Fruit fly (Drosophila melanogaster) whole organism, wandering third instar larva: Measurements from ENCODE around the gene Yif1.

Experiments
- Abd-B ChIP-seq: fragments of >200 bp; optimal IDR thresholded peaks from 2 replicates; lab custom pipeline; 2017; ENCODE audit warnings: missing biosample characterization, missing genetic modification characterization
- CG32264 ChIP-seq: fragments of 200-800 bp; sonication (Bioruptor generic); optimal IDR thresholded peaks from 2 replicates; lab custom pipeline; 2016; ENCODE audit warnings: missing biosample characterization, missing genetic modification characterization
- CG9705 ChIP-seq: fragments of 200-800 bp; sonication (Bioruptor generic); optimal IDR thresholded peaks from 2 replicates; lab custom pipeline; 2018; ENCODE audit warnings: missing biosample characterization, mild to moderate bottlenecking, missing genetic modification characterization
- CrebA ChIP-seq: fragments of 200-800 bp; sonication (Bioruptor generic); optimal IDR thresholded peaks from 2 replicates; lab custom pipeline; 2016; ENCODE audit warnings: missing biosample characterization, mild to moderate bottlenecking, missing genetic modification characterization, borderline replicate concordance
- Dif ChIP-seq: fragments of 200-275, 200-300 bp; sonication (Bioruptor generic); optimal IDR thresholded peaks from 2 replicates; lab custom pipeline; 2018; ENCODE audit warnings: missing biosample characterization, missing genetic modification characterization; ENCODE audit not compliant: partially characterized antibody
- GATAd ChIP-seq: sonication (Bioruptor generic); optimal IDR thresholded peaks from 2 replicates; lab custom pipeline; 2016; ENCODE audit warnings: missing biosample characterization, missing genetic modification characterization
- HLH106 ChIP-seq: fragments of 200-800 bp; optimal IDR thresholded peaks from 3 replicates; lab custom pipeline; 2019; ENCODE audit warnings: missing biosample characterization, mild to moderate bottlenecking, missing genetic modification characterization, moderate library complexity
- Hnf4 ChIP-seq: fragments of 200-800 bp; sonication (Bioruptor generic); optimal IDR thresholded peaks from 2 replicates; lab custom pipeline; 2016; ENCODE audit warnings: missing biosample characterization, mild to moderate bottlenecking, missing genetic modification characterization
- Hr83 ChIP-seq: fragments of 200-300 bp; sonication (Bioruptor generic); optimal IDR thresholded peaks from 2 replicates; lab custom pipeline; 2016; ENCODE audit warnings: missing biosample characterization, mild to moderate bottlenecking, missing genetic modification characterization, moderate library complexity; ENCODE audit not compliant: poor library complexity, severe bottlenecking
- Jra ChIP-seq: sonication (Bioruptor generic); optimal IDR thresholded peaks from 2 replicates; lab custom pipeline; 2016; ENCODE audit warnings: missing biosample characterization, missing genetic modification characterization
- Mio ChIP-seq: sonication (Bioruptor generic); optimal IDR thresholded peaks from 2 replicates; lab custom pipeline; 2016; ENCODE audit warnings: missing biosample characterization, missing genetic modification characterization
- Myc ChIP-seq: fragments of >200 bp; optimal IDR thresholded peaks from 2 replicates; lab custom pipeline; 2017
- N ChIP-seq: fragments of >200 bp; optimal IDR thresholded peaks from 2 replicates; lab custom pipeline; 2018; ENCODE audit warnings: missing biosample characterization, missing external identifiers, missing genetic modification characterization
- Rel ChIP-seq, 2 experiments: fragments of 200-800 bp; sonication (Bioruptor generic) in 1 of 2; optimal IDR thresholded peaks; 2 replicates in 1 of 2; 3 replicates in 1 of 2; lab custom pipeline; 2016 to 2019; ENCODE audit warnings: mild to moderate bottlenecking in 2 of 2, missing biosample characterization in 2 of 2, missing genetic modification characterization in 2 of 2, moderate library complexity in 1 of 2
- Sp1 ChIP-seq: fragments of 200-800 bp; sonication (Bioruptor generic); optimal IDR thresholded peaks from 3 replicates; lab custom pipeline; 2019; ENCODE audit warnings: missing biosample characterization, mild to moderate bottlenecking, missing genetic modification characterization, moderate library complexity
- br ChIP-seq: fragments of 200-800 bp; sonication (Bioruptor generic); optimal IDR thresholded peaks from 2 replicates; lab custom pipeline; 2016; ENCODE audit warnings: missing biosample characterization, missing genetic modification characterization
- brk ChIP-seq: fragments of 200-800 bp; sonication (Bioruptor generic); optimal IDR thresholded peaks from 2 replicates; lab custom pipeline; 2016; ENCODE audit warnings: missing biosample characterization, mild to moderate bottlenecking, missing genetic modification characterization
- dl ChIP-seq, 2 experiments: fragments of 175-275, 200-275 bp in 1 of 2; fragments of 200-275 bp in 1 of 2; sonication (Bioruptor generic); optimal IDR thresholded peaks; lab custom pipeline; 2018; ENCODE audit warnings: mild to moderate bottlenecking in 2 of 2, missing biosample characterization in 2 of 2, missing genetic modification characterization in 2 of 2, moderate library complexity in 2 of 2; ENCODE audit not compliant: partially characterized antibody in 2 of 2, insufficient read depth in 1 of 2
- dmrt93B ChIP-seq: fragments of 200-800 bp; sonication (Bioruptor generic); optimal IDR thresholded peaks from 2 replicates; lab custom pipeline; 2018; ENCODE audit warnings: missing biosample characterization, mild to moderate bottlenecking, missing genetic modification characterization
- dsf ChIP-seq: sonication (Bioruptor generic); optimal IDR thresholded peaks from 2 replicates; lab custom pipeline; 2016; ENCODE audit warnings: missing biosample characterization, missing genetic modification characterization, borderline replicate concordance
- ey ChIP-seq: fragments of 200-800 bp; sonication (Bioruptor generic); optimal IDR thresholded peaks from 2 replicates; lab custom pipeline; 2016; ENCODE audit warnings: missing biosample characterization, missing genetic modification characterization
- foxo ChIP-seq, 2 experiments: fragments of 200-800 bp; sonication (Bioruptor generic); optimal IDR thresholded peaks; 2 replicates in 1 of 2; 3 replicates in 1 of 2; lab custom pipeline; 2016 to 2017; ENCODE audit warnings: missing biosample characterization in 2 of 2, missing genetic modification characterization in 2 of 2
- fru ChIP-seq: fragments of 200-800 bp; sonication (Bioruptor generic); optimal IDR thresholded peaks from 3 replicates; lab custom pipeline; 2016; ENCODE audit warnings: missing biosample characterization, mild to moderate bottlenecking, missing genetic modification characterization
- h ChIP-seq: fragments of 200-800 bp; sonication (Bioruptor generic); optimal IDR thresholded peaks from 3 replicates; lab custom pipeline; 2016; ENCODE audit warnings: missing biosample characterization, mild to moderate bottlenecking, missing genetic modification characterization
- jim ChIP-seq: fragments of 175-275, 200-325 bp; sonication (Bioruptor generic); optimal IDR thresholded peaks from 2 replicates; lab custom pipeline; 2016; ENCODE audit warnings: missing biosample characterization, mild to moderate bottlenecking, missing genetic modification characterization
- lola ChIP-seq: fragments of >200 bp; optimal IDR thresholded peaks from 2 replicates; lab custom pipeline; 2017; ENCODE audit warnings: missing biosample characterization, missing genetic modification characterization
- pan ChIP-seq: fragments of >200 bp; optimal IDR thresholded peaks from 2 replicates; lab custom pipeline; 2017
- psq ChIP-seq: fragments of 200-800 bp; sonication (Bioruptor generic); optimal IDR thresholded peaks from 3 replicates; lab custom pipeline; 2017; ENCODE audit warnings: missing biosample characterization, mild to moderate bottlenecking, missing genetic modification characterization, moderate library complexity
- rgr ChIP-seq: fragments of 200-800 bp; sonication (Bioruptor generic); optimal IDR thresholded peaks from 3 replicates; lab custom pipeline; 2016; ENCODE audit warnings: missing biosample characterization, mild to moderate bottlenecking, missing genetic modification characterization
- sage ChIP-seq: fragments of 200-800 bp; sonication (Bioruptor generic); optimal IDR thresholded peaks from 2 replicates; lab custom pipeline; 2016; ENCODE audit warnings: missing biosample characterization, mild to moderate bottlenecking, missing genetic modification characterization
- tai ChIP-seq: sonication (Bioruptor generic); optimal IDR thresholded peaks from 2 replicates; lab custom pipeline; 2016; ENCODE audit warnings: missing biosample characterization, missing genetic modification characterization
- usp ChIP-seq: fragments of >200 bp; optimal IDR thresholded peaks from 2 replicates; lab custom pipeline; 2017; ENCODE audit warnings: missing biosample characterization, missing genetic modification characterization
- woc ChIP-seq: sonication (Bioruptor generic); optimal IDR thresholded peaks from 2 replicates; lab custom pipeline; 2016; ENCODE audit warnings: missing biosample characterization, mild to moderate bottlenecking, missing genetic modification characterization

Gene Yif1

dm6 chr3R:26725833-26726232 lies 8.2 kb downstream of the Yif1 start, which contains the start of gene CG14244:
Gene CG14244 (plus strand): TSS chr3R:26726133.
- TF ChIP-seq CrebA (GFP tag; lab: Kevin White, UChicago), result no peak
- no peak for TF ChIP-seq foxo (GFP tag; optimal IDR thresholded peaks at IDR 0.05; lab: Kevin White, UChicago)
- no peak for TF ChIP-seq dl (GFP tag; optimal IDR thresholded peaks at IDR 0.05; lab: Kevin White, UChicago; ENCODE audit: insufficient read depth in 1 of 2, partially characterized antibody in 2 of 2)
- no peak for TF ChIP-seq Hr83 (GFP tag; lab: Kevin White, UChicago)
- TF ChIP-seq sage (GFP tag; lab: Kevin White, UChicago), result no peak
- TF ChIP-seq dmrt93B (GFP tag; lab: Kevin White, UChicago), result no peak
- TF ChIP-seq Rel (GFP tag; optimal IDR thresholded peaks at IDR 0.05; lab: Kevin White, UChicago), result no peak
- TF ChIP-seq Rel (tag; optimal IDR thresholded peaks at IDR 0.05; lab: Kevin White, UChicago), result no peak
- no peak for TF ChIP-seq CG9705 (GFP tag; lab: Kevin White, UChicago)
- no peak for TF ChIP-seq h (GFP tag; lab: Kevin White, UChicago)
- TF ChIP-seq fru, result no peak
- no peak for TF ChIP-seq rgr
- TF ChIP-seq HLH106 (tag; lab: Kevin White, UChicago), result no peak
- no peak for TF ChIP-seq Jra (GFP tag; lab: Kevin White, UChicago)
- no peak for TF ChIP-seq lola
- no peak for TF ChIP-seq GATAd (GFP tag; lab: Kevin White, UChicago)
- TF ChIP-seq Abd-B (GFP tag; lab: Kevin White, UChicago), result no peak
- TF ChIP-seq Myc (lab: Kevin White, UChicago), result no peak
- no peak for TF ChIP-seq tai (GFP tag; lab: Kevin White, UChicago)

- TF ChIP-seq foxo (GFP tag; optimal IDR thresholded peaks at IDR 0.05; lab: Kevin White, UChicago) (no peak), lola (no peak), Hnf4 (GFP tag; lab: Kevin White, UChicago) (no peak), dl (GFP tag; optimal IDR thresholded peaks at IDR 0.05; lab: Kevin White, UChicago; ENCODE audit: insufficient read depth in 1 of 2, partially characterized antibody in 2 of 2) (no peak), br (GFP tag; lab: Kevin White, UChicago) (no peak), Hr83 (GFP tag; lab: Kevin White, UChicago) (no peak), sage (GFP tag; lab: Kevin White, UChicago) (no peak), Dif (GFP tag; lab: Kevin White, UChicago) (no peak), woc (GFP tag; lab: Kevin White, UChicago) (no peak), h (GFP tag; lab: Kevin White, UChicago) (no peak), Myc (lab: Kevin White, UChicago) (no peak), CG9705 (GFP tag; lab: Kevin White, UChicago) (no peak), usp (GFP tag; lab: Kevin White, UChicago) (no peak)
Observed at dm6 chr3R:26727014-26727413, 9.3 kb downstream of the Yif1 start, which contains the start of gene CG14246. Gene CG14246 (plus strand): TSS chr3R:26727314.

- TF ChIP-seq psq (GFP tag; lab: Kevin White, UChicago), result no peak
- TF ChIP-seq foxo (GFP tag; optimal IDR thresholded peaks at IDR 0.05; lab: Kevin White, UChicago), result no peak
- TF ChIP-seq ey (GFP tag; lab: Kevin White, UChicago), result no peak
- no peak for TF ChIP-seq Hnf4 (GFP tag; lab: Kevin White, UChicago)
- no peak for TF ChIP-seq sage (GFP tag; lab: Kevin White, UChicago)
- no peak for TF ChIP-seq brk (GFP tag; lab: Kevin White, UChicago)
- TF ChIP-seq Myc (lab: Kevin White, UChicago), result no peak
- TF ChIP-seq dsf (GFP tag; lab: Kevin White, UChicago), result no peak
- TF ChIP-seq dmrt93B (GFP tag; lab: Kevin White, UChicago), result no peak
- no peak for TF ChIP-seq Sp1
- no peak for TF ChIP-seq h (GFP tag; lab: Kevin White, UChicago)
- TF ChIP-seq CG32264 (GFP tag; lab: Kevin White, UChicago), result no peak
- no peak for TF ChIP-seq br (GFP tag; lab: Kevin White, UChicago)
- no peak for TF ChIP-seq GATAd (GFP tag; lab: Kevin White, UChicago)
- TF ChIP-seq fru, result no peak
- no peak for TF ChIP-seq N (GFP tag; lab: Kevin White, UChicago)
- TF ChIP-seq Jra (GFP tag; lab: Kevin White, UChicago), result no peak
- TF ChIP-seq HLH106 (tag; lab: Kevin White, UChicago), result no peak
- TF ChIP-seq lola, result no peak
Observed at dm6 chr3R:26728427-26728826, 10.8 kb downstream of the Yif1 start, which contains the start of gene CG14245. Gene CG14245 (plus strand): TSS chr3R:26728727.

- TF ChIP-seq Mio (no peak), ey (GFP tag; lab: Kevin White, UChicago) (no peak), Rel (GFP tag; optimal IDR thresholded peaks at IDR 0.05; lab: Kevin White, UChicago) (no peak), Rel (tag; optimal IDR thresholded peaks at IDR 0.05; lab: Kevin White, UChicago) (no peak), dmrt93B (GFP tag; lab: Kevin White, UChicago) (no peak), Abd-B (GFP tag; lab: Kevin White, UChicago) (no peak), sage (GFP tag; lab: Kevin White, UChicago) (no peak), pan (lab: Kevin White, UChicago) (no peak), dsf (GFP tag; lab: Kevin White, UChicago) (no peak), CG32264 (GFP tag; lab: Kevin White, UChicago) (no peak), woc (GFP tag; lab: Kevin White, UChicago) (no peak), jim (no peak), N (GFP tag; lab: Kevin White, UChicago) (no peak)
- TF ChIP-seq, all 38 proteins: peak for 0
Observed at dm6 chr3R:26736207-26736606, 18.5 kb downstream of the Yif1 start, which contains the start of gene CG6403. Gene CG6403 (minus strand): TSS chr3R:26736307.
